Fruit fly (Drosophila melanogaster) Kc167 (cell line): ENCODE results near the gene Vps16A.

Experiments used
- Sin3A ChIP-seq: fragments of >200 bp; optimal IDR thresholded peaks from 2 replicates; lab custom pipeline; 2018; ENCODE audit warnings: missing external identifiers
- insv ChIP-seq: fragments of >200 bp; optimal IDR thresholded peaks from 3 replicates; lab custom pipeline; 2018; ENCODE audit warnings: missing external identifiers
- psq ChIP-seq: fragments of >200 bp; optimal IDR thresholded peaks from 2 replicates; lab custom pipeline; 2017; ENCODE audit warnings: missing external identifiers

DNA sequence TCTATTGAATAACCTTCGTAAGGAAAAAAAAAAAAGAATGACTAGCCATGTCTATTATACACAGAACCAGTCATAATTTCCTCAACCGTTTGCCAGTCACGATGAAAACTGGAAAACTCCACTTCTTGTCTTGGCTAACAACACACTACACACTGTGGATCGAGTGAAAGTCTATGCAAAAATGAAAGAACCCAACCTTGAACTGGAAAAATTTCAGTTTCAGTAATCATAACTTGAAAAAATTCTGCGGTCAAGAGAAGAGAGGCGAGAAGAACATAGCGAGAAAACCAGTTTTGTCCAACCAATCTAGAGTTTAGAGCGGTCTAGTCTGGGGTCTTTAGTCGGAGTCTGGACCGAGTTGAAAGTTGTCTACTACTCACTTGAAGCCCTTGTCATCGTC lies 49.2 kb upstream of the Vps16A start:
- TF ChIP-seq Sin3A (lab: Kevin White, UChicago) (no peak), insv (lab: Kevin White, UChicago) (no peak), psq (lab: Kevin White, UChicago) (no peak)
